Fruit fly (Drosophila melanogaster): ENCODE results near the gene Tctp.
A peak's percentile ranks its signal among the peaks of the same experiment; 100 is the strongest.

DNA sequence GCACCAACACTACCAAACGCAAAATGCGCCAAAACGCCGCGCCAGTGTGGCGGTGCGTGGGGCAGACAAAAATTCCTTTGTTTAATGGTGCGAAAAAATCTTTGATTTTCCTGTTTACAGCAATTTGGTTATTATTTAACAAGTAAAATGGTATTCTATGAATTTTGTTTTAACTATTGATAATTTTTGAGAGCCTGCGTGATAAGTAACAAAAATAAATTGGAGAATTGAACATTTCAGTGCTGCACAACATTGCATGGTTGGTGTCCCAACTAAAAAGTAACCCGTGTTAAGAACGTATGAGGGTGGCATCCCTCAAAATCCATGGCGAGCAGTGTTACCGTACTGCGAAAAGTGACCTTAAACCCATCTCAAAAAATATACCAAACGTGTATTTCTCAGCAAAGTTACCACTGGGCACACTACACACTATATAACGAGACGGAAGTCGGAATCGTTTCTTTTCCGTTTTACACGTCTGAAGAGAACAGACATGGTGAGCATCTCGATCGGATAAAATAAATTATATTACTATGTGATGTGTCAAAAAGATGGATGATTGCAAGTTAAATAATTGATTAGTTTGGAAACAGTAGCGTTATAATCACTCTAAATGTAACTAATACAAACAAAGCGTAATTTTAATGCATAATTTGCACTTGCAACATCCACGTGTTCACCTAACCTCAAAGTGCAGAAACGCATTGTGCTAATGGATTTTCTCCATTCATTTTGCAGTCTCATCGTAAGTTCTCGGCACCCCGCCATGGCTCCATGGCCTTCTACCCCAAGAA lies 11.6 kb downstream of the Tctp start, which contains the start of the genes CG6693 and RpL3:
- peak; percentile 28 for TF ChIP-seq fkh (GFP tag; optimal IDR thresholded peaks at IDR 0.05)
- TF ChIP-seq achi (GFP tag; optimal IDR thresholded peaks at IDR 0.05): peak; percentile 47
- peak; percentile 50 for TF ChIP-seq CG3032 (tag; optimal IDR thresholded peaks at IDR 0.05)
- peak; percentile 93 for TF ChIP-seq CG6854 (GFP tag; optimal IDR thresholded peaks at IDR 0.05)
- peak; percentile 72; the same call in 2 of the 3 replicates for TF ChIP-seq eg (GFP tag; IDR thresholded peaks at IDR 0.05)
- TF ChIP-seq Ets21C (GFP tag; optimal IDR thresholded peaks at IDR 0.05): peak; percentile 28
- no peak for TF ChIP-seq CG10631 (GFP tag; optimal IDR thresholded peaks at IDR 0.05)
- TF ChIP-seq Hr38 (GFP tag; optimal IDR thresholded peaks at IDR 0.05): no peak
- TF ChIP-seq Eip78C (GFP tag): peak; percentile 91
